Fruit fly (Drosophila melanogaster) whole organism, embryonic: ENCODE results near the gene NijB.

ENCODE experiments used
- CG11696 ChIP-seq: fragments of 200-800 bp; sonication (Bioruptor generic); IDR thresholded peaks from 2 replicates; pipeline ENCODE4 v1.3.6; 2022; ENCODE audit warnings: missing biosample characterization, missing genetic modification characterization
- CG12219 ChIP-seq: fragments of 200-800 bp; sonication (Bioruptor generic); optimal IDR thresholded peaks from 3 replicates; lab custom pipeline; 2018; ENCODE audit warnings: missing biosample characterization, mild to moderate bottlenecking, missing genetic modification characterization
- CG12769 ChIP-seq: fragments of 200-800 bp; sonication (Bioruptor generic); optimal IDR thresholded peaks from 2 replicates; lab custom pipeline; 2019; ENCODE audit warnings: missing biosample characterization, mild to moderate bottlenecking, missing genetic modification characterization, moderate library complexity
- CG13775 ChIP-seq: fragments of 200-800 bp; sonication (Bioruptor generic); optimal IDR thresholded peaks from 3 replicates; lab custom pipeline; 2017; ENCODE audit warnings: missing biosample characterization, mild to moderate bottlenecking, missing genetic modification characterization
- CG14014 ChIP-seq: fragments of 200-800 bp; sonication (Bioruptor generic); IDR thresholded peaks from 2 replicates; pipeline ENCODE4 v1.3.6; 2022; ENCODE audit warnings: missing biosample characterization, missing genetic modification characterization
- CG14860 ChIP-seq: fragments of 200-800 bp; sonication (Bioruptor generic); IDR thresholded peaks from 3 replicates; pipeline ENCODE4 v1.3.6; 2022; ENCODE audit warnings: missing biosample characterization, missing genetic modification characterization; ENCODE audit not compliant: partially characterized antibody
- CG17385 ChIP-seq: fragments of 200-800 bp; sonication (Bioruptor generic); optimal IDR thresholded peaks from 3 replicates; lab custom pipeline; 2018; ENCODE audit warnings: missing biosample characterization, mild to moderate bottlenecking, missing genetic modification characterization
- CG18011 ChIP-seq: fragments of 200-800 bp; sonication (Bioruptor generic); optimal IDR thresholded peaks from 2 replicates; lab custom pipeline; 2017; ENCODE audit warnings: missing biosample characterization, missing genetic modification characterization, mild to moderate bottlenecking, moderate library complexity, missing genotype
- CG18262 ChIP-seq: fragments of 200-800 bp; optimal IDR thresholded peaks from 3 replicates; lab custom pipeline; 2019; ENCODE audit warnings: missing biosample characterization, mild to moderate bottlenecking, missing genetic modification characterization, moderate library complexity
- CG18476 ChIP-seq: fragments of 200-800 bp; sonication (Bioruptor generic); optimal IDR thresholded peaks from 2 replicates; lab custom pipeline; 2016; ENCODE audit warnings: missing biosample characterization, mild to moderate bottlenecking, missing genetic modification characterization
- CG2116 ChIP-seq: fragments of 200-800 bp; sonication (Bioruptor generic); optimal IDR thresholded peaks from 3 replicates; lab custom pipeline; 2018; ENCODE audit warnings: missing biosample characterization, mild to moderate bottlenecking, missing genetic modification characterization
- CG3065 ChIP-seq: fragments of 200-800 bp; sonication (Bioruptor generic); optimal IDR thresholded peaks from 2 replicates; lab custom pipeline; 2016; ENCODE audit warnings: missing biosample characterization, missing genetic modification characterization
- CG3163 ChIP-seq: fragments of 200-800 bp; sonication (Bioruptor generic); optimal IDR thresholded peaks from 3 replicates; lab custom pipeline; 2016; ENCODE audit warnings: missing biosample characterization, missing genetic modification characterization
- CG3281 ChIP-seq: fragments of 200-800 bp; sonication (Bioruptor generic); optimal IDR thresholded peaks from 3 replicates; lab custom pipeline; 2017; ENCODE audit warnings: missing biosample characterization, mild to moderate bottlenecking, missing genetic modification characterization
- CG6272 ChIP-seq: fragments of 200-800 bp; sonication (Bioruptor generic); IDR thresholded peaks from 2 replicates; pipeline ENCODE4 v1.3.6; 2022; ENCODE audit warnings: missing biosample characterization, missing genetic modification characterization
- CG6654 ChIP-seq: fragments of 200-800 bp; sonication (Bioruptor generic); optimal IDR thresholded peaks from 2 replicates; lab custom pipeline; 2017; ENCODE audit warnings: missing biosample characterization, mild to moderate bottlenecking, missing genetic modification characterization
- CG7928 ChIP-seq: fragments of 200-800 bp; sonication (Bioruptor generic); optimal IDR thresholded peaks from 2 replicates; lab custom pipeline; 2017; ENCODE audit warnings: missing biosample characterization, mild to moderate bottlenecking, missing genetic modification characterization
- Dp ChIP-seq: fragments of 200-800 bp; sonication (Bioruptor generic); optimal IDR thresholded peaks from 2 replicates; lab custom pipeline; 2018; ENCODE audit warnings: missing biosample characterization, mild to moderate bottlenecking, missing genetic modification characterization, moderate library complexity
- E2f2 ChIP-seq: fragments of 200-800 bp; sonication (Bioruptor generic); IDR thresholded peaks from 2 replicates; pipeline ENCODE4 v1.3.6; 2022; ENCODE audit warnings: missing biosample characterization, missing genetic modification characterization
- ERR ChIP-seq: fragments of 200-800 bp; sonication (Bioruptor generic); optimal IDR thresholded peaks from 2 replicates; lab custom pipeline; 2016; ENCODE audit warnings: missing biosample characterization, missing genetic modification characterization
- Eip74EF ChIP-seq, 2 experiments: fragments of 200-800 bp in 1 of 2; fragments of >200 bp in 1 of 2; sonication (Bioruptor generic) in 1 of 2; optimal IDR thresholded peaks; 2 replicates each; lab custom pipeline; 2017 to 2019; ENCODE audit warnings: missing biosample characterization in 2 of 2, missing genetic modification characterization in 2 of 2, mild to moderate bottlenecking in 1 of 2, moderate library complexity in 1 of 2
- HmgZ ChIP-seq: fragments of 200-800 bp; sonication (Bioruptor generic); optimal IDR thresholded peaks from 2 replicates; lab custom pipeline; 2018; ENCODE audit warnings: missing biosample characterization, mild to moderate bottlenecking, missing genetic modification characterization
- Pdp1 ChIP-seq, 2 experiments: fragments of 200-800 bp; sonication (Bioruptor generic); optimal IDR thresholded peaks; 3 replicates each; lab custom pipeline; 2016; ENCODE audit warnings: missing biosample characterization in 2 of 2, missing genetic modification characterization in 2 of 2, mild to moderate bottlenecking in 1 of 2, moderate library complexity in 1 of 2
- Sry-β ChIP-seq: fragments of 200-800 bp; sonication (Bioruptor generic); optimal IDR thresholded peaks from 2 replicates; lab custom pipeline; 2018; ENCODE audit warnings: missing biosample characterization, mild to moderate bottlenecking, missing genetic modification characterization, moderate library complexity
- ab ChIP-seq: fragments of 200-800 bp; sonication (Bioruptor generic); optimal IDR thresholded peaks from 2 replicates; lab custom pipeline; 2016; ENCODE audit warnings: missing biosample characterization, missing genetic modification characterization
- bbx ChIP-seq: fragments of 200-800 bp; sonication (Bioruptor generic); IDR thresholded peaks from 2 replicates; pipeline ENCODE4 v1.3.6; 2022; ENCODE audit warnings: missing biosample characterization, missing genetic modification characterization; ENCODE audit not compliant: partially characterized antibody
- bigmax ChIP-seq: fragments of 200-800 bp; sonication (Bioruptor generic); optimal IDR thresholded peaks from 2 replicates; lab custom pipeline; 2018; ENCODE audit warnings: missing biosample characterization, mild to moderate bottlenecking, missing genetic modification characterization
- cato ChIP-seq: fragments of 200-800 bp; sonication (Bioruptor generic); optimal IDR thresholded peaks from 2 replicates; lab custom pipeline; 2016; ENCODE audit warnings: missing biosample characterization, missing genetic modification characterization, borderline replicate concordance
- corto ChIP-seq: fragments of 200-800 bp; sonication (Bioruptor generic); optimal IDR thresholded peaks from 2 replicates; lab custom pipeline; 2016; ENCODE audit warnings: missing biosample characterization, mild to moderate bottlenecking, missing genetic modification characterization, moderate library complexity
- eyg ChIP-seq: fragments of 200-800 bp; sonication (Bioruptor generic); optimal IDR thresholded peaks from 3 replicates; lab custom pipeline; 2016; ENCODE audit warnings: missing biosample characterization, missing genetic modification characterization
- fd96Cb ChIP-seq: fragments of 200-800 bp; sonication (Bioruptor generic); optimal IDR thresholded peaks from 2 replicates; lab custom pipeline; 2018; ENCODE audit warnings: missing biosample characterization, mild to moderate bottlenecking, missing genetic modification characterization, moderate library complexity
- fru ChIP-seq: fragments of >200 bp; optimal IDR thresholded peaks from 2 replicates; lab custom pipeline; 2017
- h ChIP-seq: fragments of >200 bp; optimal IDR thresholded peaks from 2 replicates; lab custom pipeline; 2017
- hkb ChIP-seq, 2 experiments: fragments of 200-800 bp in 1 of 2; fragments of >200 bp in 1 of 2; sonication (Bioruptor generic) in 1 of 2; IDR thresholded peaks in 1 of 2; optimal IDR thresholded peaks in 1 of 2; 2 replicates each; pipeline versions ENCODE4 v1.3.6 to Lab custom; 2017 to 2022; ENCODE audit warnings: missing biosample characterization in 1 of 2, missing genetic modification characterization in 1 of 2
- ind ChIP-seq: fragments of 200-800 bp; sonication (Bioruptor generic); optimal IDR thresholded peaks from 3 replicates; lab custom pipeline; 2016; ENCODE audit warnings: missing biosample characterization, missing genetic modification characterization
- maf-S ChIP-seq: fragments of 200-800 bp; sonication (Bioruptor generic); optimal IDR thresholded peaks from 2 replicates; lab custom pipeline; 2016; ENCODE audit warnings: missing biosample characterization, missing genetic modification characterization
- nau ChIP-seq: fragments of 200-800 bp; sonication (Bioruptor generic); optimal IDR thresholded peaks from 3 replicates; lab custom pipeline; 2017; ENCODE audit warnings: missing biosample characterization, mild to moderate bottlenecking, missing genetic modification characterization, missing genetic modification reagents
- pfk ChIP-seq: fragments of 200-800 bp; sonication (Bioruptor generic); optimal IDR thresholded peaks from 2 replicates; lab custom pipeline; 2018; ENCODE audit warnings: missing biosample characterization, mild to moderate bottlenecking, missing genetic modification characterization, moderate library complexity
- phol ChIP-seq: fragments of 200-800 bp; sonication (Bioruptor generic); optimal IDR thresholded peaks from 3 replicates; lab custom pipeline; 2018; ENCODE audit warnings: missing biosample characterization, mild to moderate bottlenecking, missing genetic modification characterization, moderate library complexity
- pita ChIP-seq: fragments of 200-800 bp; sonication (Bioruptor generic); optimal IDR thresholded peaks from 2 replicates; lab custom pipeline; 2017; ENCODE audit warnings: missing biosample characterization, mild to moderate bottlenecking, missing genetic modification characterization
- ro ChIP-seq: fragments of 200-800 bp; sonication (Bioruptor generic); IDR thresholded peaks from 2 replicates; pipeline ENCODE4 v1.3.6; 2022; ENCODE audit warnings: missing biosample characterization, missing genetic modification characterization
- sens ChIP-seq: fragments of 200-800 bp; sonication (Bioruptor generic); peaks from one replicate; lab custom pipeline; 2016; ENCODE audit warnings: missing biosample characterization, missing genetic modification characterization
- shn ChIP-seq: fragments of 200-800 bp; sonication (Bioruptor generic); optimal IDR thresholded peaks from 3 replicates; lab custom pipeline; 2016; ENCODE audit warnings: missing biosample characterization, missing genetic modification characterization
- sisA ChIP-seq: fragments of 200-800 bp; sonication (Bioruptor generic); IDR thresholded peaks from 2 replicates; pipeline ENCODE4 v1.3.6; 2022; ENCODE audit warnings: missing biosample characterization, missing genetic modification characterization
- sqz ChIP-seq: fragments of 200-800 bp; sonication (Bioruptor generic); optimal IDR thresholded peaks from 3 replicates; lab custom pipeline; 2018; ENCODE audit warnings: missing biosample characterization, mild to moderate bottlenecking, missing genetic modification characterization
- trh ChIP-seq: fragments of 200-800 bp; sonication (Bioruptor generic); optimal IDR thresholded peaks from 2 replicates; lab custom pipeline; 2016; ENCODE audit warnings: missing biosample characterization, missing genetic modification characterization
- ttk ChIP-seq: fragments of 200-800 bp; sonication (Bioruptor generic); IDR thresholded peaks from 2 replicates; pipeline ENCODE4 v2.1.2; 2022; ENCODE audit warnings: missing biosample characterization, missing genetic modification characterization
- wek ChIP-seq: fragments of 200-800 bp; sonication (Bioruptor generic); optimal IDR thresholded peaks from 3 replicates; lab custom pipeline; 2018; ENCODE audit warnings: missing biosample characterization, mild to moderate bottlenecking, missing genetic modification characterization, moderate library complexity
- z ChIP-seq: fragments of 200-800 bp; sonication (Bioruptor generic); IDR thresholded peaks from 3 replicates; pipeline ENCODE4 v1.3.6; 2022; ENCODE audit warnings: missing biosample characterization, missing genetic modification characterization

Gene NijB

dm6 chr3L:18865447-18866367 is 26.5 kb upstream of the NijB start, which contains the start of gene CG14074 (continued):
- TF ChIP-seq CG7928 (GFP tag; lab: Kevin White, UChicago) (no peak), ERR (GFP tag; lab: Kevin White, UChicago) (no peak), pita (no peak), phol (tag; lab: Kevin White, UChicago) (peak; percentile 6), CG17385 (no peak), fd96Cb (no peak), z (no peak), ttk (no peak), CG18011 (GFP tag; lab: Kevin White, UChicago) (no peak), ab (GFP tag; lab: Kevin White, UChicago) (no peak), CG2116 (GFP tag; lab: Kevin White, UChicago) (peak; percentile 72), CG12769 (no peak), maf-S (GFP tag; lab: Kevin White, UChicago) (no peak), eyg (GFP tag; lab: Kevin White, UChicago) (no peak), sisA (no peak), CG3163 (GFP tag; lab: Kevin White, UChicago) (no peak), bbx (GFP tag; lab: Robert Waterston, UW) (peak; percentile 81), CG14014 (no peak), sqz (GFP tag; lab: Kevin White, UChicago) (no peak), CG18476 (GFP tag; lab: Kevin White, UChicago) (no peak), sens (no peak), CG3281 (GFP tag; lab: Kevin White, UChicago) (no peak), corto (GFP tag; lab: Kevin White, UChicago) (no peak), CG6654 (GFP tag; lab: Kevin White, UChicago) (no peak), trh (GFP tag; lab: Kevin White, UChicago) (no peak), CG6272 (GFP tag; lab: Robert Waterston, UW) (no peak), bigmax (no peak), fru (lab: Kevin White, UChicago) (no peak), wek (peak; percentile 73), CG3065 (no peak), CG12219 (GFP tag; lab: Kevin White, UChicago) (no peak), Dp (GFP tag; lab: Kevin White, UChicago) (peak; percentile 74), Pdp1 (GFP tag; optimal IDR thresholded peaks at IDR 0.05; lab: Kevin White, UChicago) (no peak), h (no peak), pfk (peak; percentile 90), HmgZ (no peak), CG14860 (GFP tag; lab: Robert Waterston, UW) (no peak), cato (GFP tag; lab: Kevin White, UChicago) (no peak), CG11696 (GFP tag; lab: Robert Waterston, UW) (no peak), shn (GFP tag; lab: Kevin White, UChicago) (no peak), E2f2 (peak; percentile 84), hkb (optimal IDR thresholded peaks at IDR 0.05; lab: Kevin White, UChicago) (no peak), hkb (GFP tag; IDR thresholded peaks at IDR 0.05; lab: Robert Waterston, UW) (0 out of 2 replicates have a peak, but pooled peaks have one; percentile 21), Eip74EF (GFP tag; optimal IDR thresholded peaks at IDR 0.05; lab: Kevin White, UChicago) (no peak), nau (no peak), CG13775 (GFP tag; lab: Kevin White, UChicago) (no peak), CG18262 (tag; lab: Kevin White, UChicago) (no peak), Sry-β (GFP tag; lab: Kevin White, UChicago) (no peak), ind (no peak), ro (GFP tag; lab: Robert Waterston, UW) (no peak)
